Fruit fly (Drosophila melanogaster) whole organism, prepupa: ENCODE results near the gene mew.
A peak's percentile ranks its signal among the peaks of the same experiment; 100 is the strongest.

Experiments used
- Blimp-1 ChIP-seq: fragments of 200-800 bp; sonication (Bioruptor generic); optimal IDR thresholded peaks from 3 replicates; lab custom pipeline; 2017; ENCODE audit warnings: missing biosample characterization, missing genetic modification characterization, mild to moderate bottlenecking, moderate library complexity, missing genetic modification reagents
- CG10631 ChIP-seq: fragments of 200-800 bp; sonication (Bioruptor generic); optimal IDR thresholded peaks from 2 replicates; lab custom pipeline; 2016; ENCODE audit warnings: missing biosample characterization, missing genetic modification characterization
- CG10669 ChIP-seq: fragments of 200-800 bp; sonication (Bioruptor generic); optimal IDR thresholded peaks from 3 replicates; lab custom pipeline; 2018; ENCODE audit warnings: missing biosample characterization, mild to moderate bottlenecking, missing genetic modification characterization, moderate library complexity
- CG11294 ChIP-seq: fragments of 200-800 bp; sonication (Bioruptor generic); IDR thresholded peaks from 2 replicates; pipeline ENCODE4 v1.3.6; 2022; ENCODE audit warnings: missing biosample characterization, missing genetic modification characterization
- CG11762 ChIP-seq: fragments of 200-800 bp; sonication (Bioruptor generic); optimal IDR thresholded peaks from 3 replicates; lab custom pipeline; 2016; ENCODE audit warnings: missing biosample characterization, missing genetic modification characterization; ENCODE audit not compliant: insufficient read depth
- CG11902 ChIP-seq: fragments of 200-800 bp; sonication (Bioruptor generic); optimal IDR thresholded peaks from 3 replicates; lab custom pipeline; 2016; ENCODE audit warnings: missing biosample characterization, missing genetic modification characterization
- CG15336 ChIP-seq: fragments of 200-800 bp; sonication (Bioruptor generic); IDR thresholded peaks from 2 replicates; pipeline ENCODE4 v1.3.6; 2022; ENCODE audit warnings: missing biosample characterization, missing genetic modification characterization
- CG16779 ChIP-seq: fragments of 200-800 bp; sonication (Bioruptor generic); optimal IDR thresholded peaks from 3 replicates; lab custom pipeline; 2017; ENCODE audit warnings: missing biosample characterization, mild to moderate bottlenecking, missing genetic modification characterization
- CG3032 ChIP-seq: fragments of 200-800 bp; optimal IDR thresholded peaks from 2 replicates; lab custom pipeline; 2019; ENCODE audit warnings: missing biosample characterization, mild to moderate bottlenecking, missing genetic modification characterization, moderate library complexity
- CG32006 ChIP-seq: fragments of 200-800 bp; sonication (Bioruptor generic); optimal IDR thresholded peaks from 3 replicates; lab custom pipeline; 2017; ENCODE audit warnings: missing biosample characterization, mild to moderate bottlenecking, missing genetic modification characterization
- CG34406 ChIP-seq: fragments of 200-800 bp; sonication (Bioruptor generic); optimal IDR thresholded peaks from 3 replicates; lab custom pipeline; 2016; ENCODE audit warnings: missing biosample characterization, missing genetic modification characterization
- CG3919 ChIP-seq: fragments of 200-800 bp; sonication (Bioruptor generic); optimal IDR thresholded peaks from 3 replicates; lab custom pipeline; 2016; ENCODE audit warnings: missing biosample characterization, missing genetic modification characterization
- CG6163 ChIP-seq: fragments of 200-800 bp; sonication (Bioruptor generic); IDR thresholded peaks from 3 replicates; pipeline ENCODE4 v1.3.6; 2022; ENCODE audit warnings: missing biosample characterization, missing genetic modification characterization
- CG6276 ChIP-seq: fragments of 200-800 bp; sonication (Bioruptor generic); optimal IDR thresholded peaks from 2 replicates; lab custom pipeline; 2017; ENCODE audit warnings: missing biosample characterization, mild to moderate bottlenecking, missing genetic modification characterization
- CG6808 ChIP-seq: fragments of 200-800 bp; sonication (Bioruptor generic); optimal IDR thresholded peaks from 3 replicates; lab custom pipeline; 2017; ENCODE audit warnings: missing biosample characterization, missing genetic modification characterization, mild to moderate bottlenecking, moderate library complexity, missing genetic modification reagents
- CG6854 ChIP-seq: fragments of 200-800 bp; sonication (Bioruptor generic); optimal IDR thresholded peaks from 2 replicates; lab custom pipeline; 2017; ENCODE audit warnings: missing biosample characterization, mild to moderate bottlenecking, missing genetic modification characterization
- CG7368 ChIP-seq: fragments of 200-800 bp; sonication (Bioruptor generic); optimal IDR thresholded peaks from 3 replicates; lab custom pipeline; 2016; ENCODE audit warnings: missing biosample characterization, missing genetic modification characterization
- CG8119 ChIP-seq: fragments of 200-800 bp; sonication (Bioruptor generic); IDR thresholded peaks from 3 replicates; pipeline ENCODE4 v1.3.6; 2022; ENCODE audit warnings: missing biosample characterization, missing genetic modification characterization
- CG8319 ChIP-seq: fragments of 200-800 bp; sonication (Bioruptor generic); optimal IDR thresholded peaks from 3 replicates; lab custom pipeline; 2016; ENCODE audit warnings: missing biosample characterization, missing genetic modification characterization
- CG8632 ChIP-seq: fragments of 200-800 bp; sonication (Bioruptor generic); optimal IDR thresholded peaks from 3 replicates; lab custom pipeline; 2016; ENCODE audit warnings: missing biosample characterization, missing genetic modification characterization
- Eip75B ChIP-seq: fragments of 200-800 bp; sonication (Bioruptor generic); optimal IDR thresholded peaks from 3 replicates; lab custom pipeline; 2016; ENCODE audit warnings: missing biosample characterization, missing genetic modification characterization
- Eip93F ChIP-seq: fragments of 200-800 bp; sonication (Bioruptor generic); optimal IDR thresholded peaks from 2 replicates; lab custom pipeline; 2016; ENCODE audit warnings: missing biosample characterization, mild to moderate bottlenecking, missing genetic modification characterization
- Ets21C ChIP-seq: fragments of 200-800 bp; sonication (Bioruptor generic); optimal IDR thresholded peaks from 3 replicates; lab custom pipeline; 2016; ENCODE audit warnings: missing biosample characterization, missing genetic modification characterization
- Ets96B ChIP-seq: fragments of 200-800 bp; optimal IDR thresholded peaks from 2 replicates; lab custom pipeline; 2019; ENCODE audit warnings: missing biosample characterization, mild to moderate bottlenecking, missing genetic modification characterization, moderate library complexity
- Gug ChIP-seq: fragments of 200-800 bp; sonication (Bioruptor generic); IDR thresholded peaks from 2 replicates; pipeline ENCODE4 v1.3.6; 2022; ENCODE audit warnings: missing biosample characterization, missing genetic modification characterization
- Hr38 ChIP-seq: sonication (Bioruptor generic); optimal IDR thresholded peaks from 2 replicates; lab custom pipeline; 2016; ENCODE audit warnings: missing biosample characterization, missing genetic modification characterization
- Hr39 ChIP-seq: fragments of 200-800 bp; sonication (Bioruptor generic); optimal IDR thresholded peaks from 2 replicates; lab custom pipeline; 2016; ENCODE audit warnings: missing biosample characterization, missing genetic modification characterization
- Hr4 ChIP-seq: fragments of 200-800 bp; sonication (Bioruptor generic); optimal IDR thresholded peaks from 3 replicates; lab custom pipeline; 2016; ENCODE audit warnings: missing biosample characterization, missing genetic modification characterization
- Met ChIP-seq: fragments of 200-800 bp; sonication (Bioruptor generic); optimal IDR thresholded peaks from 3 replicates; lab custom pipeline; 2016; ENCODE audit warnings: missing biosample characterization, missing genetic modification characterization
- OdsH ChIP-seq: fragments of 200-800 bp; sonication (Bioruptor generic); optimal IDR thresholded peaks from 3 replicates; lab custom pipeline; 2016; ENCODE audit warnings: missing biosample characterization, missing genetic modification characterization
- Smox ChIP-seq: fragments of 200-800 bp; sonication (Bioruptor generic); optimal IDR thresholded peaks from 3 replicates; lab custom pipeline; 2016; ENCODE audit warnings: missing biosample characterization, missing genetic modification characterization
- Sox14 ChIP-seq: fragments of 200-800 bp; sonication (Bioruptor generic); optimal IDR thresholded peaks from 3 replicates; lab custom pipeline; 2016; ENCODE audit warnings: missing biosample characterization, missing genetic modification characterization
- Sox15 ChIP-seq: fragments of 200-800 bp; sonication (Bioruptor generic); optimal IDR thresholded peaks from 3 replicates; lab custom pipeline; 2016; ENCODE audit warnings: missing biosample characterization, missing genetic modification characterization
- acj6 ChIP-seq: fragments of 200-800 bp; sonication (Bioruptor generic); optimal IDR thresholded peaks from 3 replicates; lab custom pipeline; 2016; ENCODE audit warnings: missing biosample characterization, missing genetic modification characterization
- dac ChIP-seq: fragments of 200-800 bp; sonication (Bioruptor generic); optimal IDR thresholded peaks from 2 replicates; lab custom pipeline; 2017; ENCODE audit warnings: missing biosample characterization, mild to moderate bottlenecking, missing genetic modification characterization
- dsx ChIP-seq: fragments of 200-800 bp; optimal IDR thresholded peaks from 3 replicates; lab custom pipeline; 2019; ENCODE audit warnings: missing biosample characterization, mild to moderate bottlenecking, missing genetic modification characterization, moderate library complexity; ENCODE audit not compliant: poor library complexity, severe bottlenecking
- eg ChIP-seq: fragments of 200-800 bp; sonication (Bioruptor generic); IDR thresholded peaks from 3 replicates; pipeline ENCODE4 v1.3.6; 2022; ENCODE audit warnings: missing biosample characterization, missing genetic modification characterization
- esn ChIP-seq: fragments of 200-800 bp; sonication (Bioruptor generic); optimal IDR thresholded peaks from 2 replicates; lab custom pipeline; 2016; ENCODE audit warnings: missing biosample characterization, mild to moderate bottlenecking, missing genetic modification characterization, moderate library complexity
- fd59A ChIP-seq: fragments of 200-800 bp; sonication (Bioruptor generic); optimal IDR thresholded peaks from 2 replicates; lab custom pipeline; 2017; ENCODE audit warnings: missing biosample characterization, mild to moderate bottlenecking, missing genetic modification characterization, missing genetic modification reagents
- fd85E ChIP-seq: fragments of 200-800 bp; sonication (Bioruptor generic); optimal IDR thresholded peaks from 3 replicates; lab custom pipeline; 2016; ENCODE audit warnings: missing biosample characterization, missing genetic modification characterization
- fkh ChIP-seq: fragments of 200-800 bp; sonication (Bioruptor generic); optimal IDR thresholded peaks from 3 replicates; lab custom pipeline; 2017; ENCODE audit warnings: missing biosample characterization, mild to moderate bottlenecking, missing genetic modification characterization, moderate library complexity
- net ChIP-seq: fragments of 200-800 bp; sonication (Bioruptor generic); optimal IDR thresholded peaks from 3 replicates; lab custom pipeline; 2016; ENCODE audit warnings: missing biosample characterization, missing genetic modification characterization
- pdm3 ChIP-seq: fragments of 200-800 bp; sonication (Bioruptor generic); optimal IDR thresholded peaks from 3 replicates; lab custom pipeline; 2016; ENCODE audit warnings: missing biosample characterization, missing genetic modification characterization
- spab ChIP-seq: fragments of 200-800 bp; sonication (Bioruptor generic); optimal IDR thresholded peaks from 2 replicates; lab custom pipeline; 2017; ENCODE audit warnings: missing biosample characterization, mild to moderate bottlenecking, missing genetic modification characterization, missing genetic modification reagents
- ss ChIP-seq, 2 experiments: fragments of 200-800 bp; sonication (Bioruptor generic); optimal IDR thresholded peaks; 2 replicates in 1 of 2; 3 replicates in 1 of 2; lab custom pipeline; 2017 to 2018; ENCODE audit warnings: mild to moderate bottlenecking in 2 of 2, missing biosample characterization in 2 of 2, missing genetic modification characterization in 2 of 2, moderate library complexity in 1 of 2
- topi ChIP-seq: fragments of 200-800 bp; sonication (Bioruptor generic); optimal IDR thresholded peaks from 3 replicates; lab custom pipeline; 2016; ENCODE audit warnings: missing biosample characterization, missing genetic modification characterization
- vri ChIP-seq: fragments of 200-800 bp; sonication (Bioruptor generic); optimal IDR thresholded peaks from 3 replicates; lab custom pipeline; 2016; ENCODE audit warnings: missing biosample characterization, mild to moderate bottlenecking, missing genetic modification characterization

mew gene

DNA sequence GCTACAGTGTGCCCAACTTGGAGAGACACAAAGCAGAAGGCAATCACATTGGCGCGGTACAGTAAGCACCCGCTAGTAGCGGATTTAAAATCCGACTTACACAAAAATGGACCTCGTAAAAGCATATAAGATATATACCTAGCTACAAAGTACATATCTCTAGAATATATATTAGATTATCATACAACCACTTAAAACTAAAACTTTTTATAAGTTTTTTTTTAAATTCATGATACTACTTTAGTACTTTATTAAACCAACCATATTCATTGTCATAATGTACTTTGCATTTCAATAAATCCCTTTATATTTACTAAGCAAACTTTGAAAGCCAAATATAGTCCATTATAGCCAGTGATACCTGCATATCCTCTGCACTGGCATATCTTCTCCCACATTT, 16.8 kb upstream of the mew start (continued):
- TF ChIP-seq Hr39 (GFP tag; lab: Kevin White, UChicago) (peak; percentile 31), CG11762 (GFP tag; lab: Kevin White, UChicago) (peak; percentile 73), fd85E (no peak), CG7368 (GFP tag; lab: Kevin White, UChicago) (peak; percentile 61), CG11902 (GFP tag; lab: Kevin White, UChicago) (peak; percentile 60), Smox (GFP tag; lab: Kevin White, UChicago) (peak; percentile 65), Sox15 (GFP tag; lab: Kevin White, UChicago) (peak; percentile 71), CG6854 (no peak), spab (GFP tag; lab: Kevin White, UChicago) (peak; percentile 66), Sox14 (GFP tag; lab: Kevin White, UChicago) (peak; percentile 44), Hr38 (GFP tag; lab: Kevin White, UChicago) (no peak), CG16779 (peak; percentile 4), CG8632 (GFP tag; lab: Kevin White, UChicago) (peak; percentile 78), CG10669 (GFP tag; lab: Kevin White, UChicago) (peak; percentile 67), OdsH (peak; percentile 82), CG11294 (GFP tag; lab: Robert Waterston, UW) (peak; percentile 47; the same call in 1 of the 2 replicates), CG3032 (tag; lab: Kevin White, UChicago) (peak; percentile 81), Ets21C (GFP tag; lab: Kevin White, UChicago) (peak; percentile 26), Hr4 (GFP tag; lab: Kevin White, UChicago) (peak; percentile 31), CG15336 (peak; percentile 57), Met (GFP tag; lab: Kevin White, UChicago) (peak; percentile 62), CG32006 (peak; percentile 82), Eip75B (GFP tag; lab: Kevin White, UChicago) (no peak)
- TF ChIP-seq, all 60 proteins: peak for 53

DNA sequence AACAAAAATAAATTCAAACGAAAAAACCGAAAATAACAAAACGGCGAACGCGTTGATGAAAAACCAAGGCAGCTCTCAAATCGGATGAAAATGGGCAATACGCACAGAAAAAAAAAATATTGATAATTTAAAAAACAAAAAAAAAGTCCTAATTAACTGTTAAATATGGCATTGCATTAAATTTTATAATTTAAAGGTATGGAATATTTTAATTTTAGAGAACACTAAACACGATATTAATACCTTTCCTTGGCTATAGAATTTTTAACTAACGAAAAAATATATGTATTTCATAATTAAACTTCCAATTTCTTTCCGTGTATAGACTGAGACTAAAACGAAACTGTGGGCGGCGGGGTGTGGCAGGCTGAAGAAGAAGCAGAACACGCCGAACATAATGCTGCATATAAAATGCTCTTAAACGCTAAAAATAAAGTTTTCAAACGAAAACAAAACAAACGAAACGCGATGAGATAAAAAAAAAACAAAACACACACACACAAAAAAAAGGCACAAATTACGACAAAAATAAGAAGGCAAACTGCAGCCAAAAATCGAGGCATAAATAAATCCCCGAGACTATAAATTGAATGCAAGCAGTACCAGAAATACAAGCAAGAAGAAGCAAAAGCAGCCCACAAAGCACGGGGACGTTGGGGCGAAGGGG, 16.3 kb upstream of the mew start:
- TF ChIP-seq CG34406: peak; percentile 36
- peak; percentile 40 for TF ChIP-seq Ets96B
- TF ChIP-seq OdsH: peak; percentile 34
- no peak for TF ChIP-seq Eip93F (GFP tag; lab: Kevin White, UChicago)
- no peak for TF ChIP-seq CG3919 (GFP tag; lab: Kevin White, UChicago)
- TF ChIP-seq Met (GFP tag; lab: Kevin White, UChicago): no peak
- no peak for TF ChIP-seq Hr38 (GFP tag; lab: Kevin White, UChicago)
- TF ChIP-seq spab (GFP tag; lab: Kevin White, UChicago): no peak
- peak; percentile 62 for TF ChIP-seq CG6276
- TF ChIP-seq CG32006: peak; percentile 67
- TF ChIP-seq CG6163 (GFP tag; lab: Robert Waterston, UW): peak; percentile 58; the same call in 1 of the 3 replicates
- peak; percentile 35 for TF ChIP-seq CG10631 (GFP tag; lab: Kevin White, UChicago)
- no peak for TF ChIP-seq ss (GFP tag; optimal IDR thresholded peaks at IDR 0.05; lab: Kevin White, UChicago)
- peak; percentile 82 for TF ChIP-seq eg (GFP tag; lab: Robert Waterston, UW)
- no peak for TF ChIP-seq CG7368 (GFP tag; lab: Kevin White, UChicago)
- no peak for TF ChIP-seq dsx (GFP tag; lab: Kevin White, UChicago)
- TF ChIP-seq CG6808 (GFP tag; lab: Kevin White, UChicago): peak; percentile 8
- no peak for TF ChIP-seq dac (GFP tag; lab: Kevin White, UChicago)
- no peak for TF ChIP-seq CG8319 (GFP tag; lab: Kevin White, UChicago)
- no peak for TF ChIP-seq CG10669 (GFP tag; lab: Kevin White, UChicago)
- no peak for TF ChIP-seq net (GFP tag; lab: Kevin White, UChicago)
- no peak for TF ChIP-seq Blimp-1
- no peak for TF ChIP-seq fkh (GFP tag; lab: Kevin White, UChicago)
- TF ChIP-seq vri: no peak
- TF ChIP-seq acj6: peak; percentile 39
- no peak for TF ChIP-seq Ets21C (GFP tag; lab: Kevin White, UChicago)
- no peak for TF ChIP-seq Gug (GFP tag; lab: Robert Waterston, UW)
- TF ChIP-seq pdm3: peak; percentile 38
- TF ChIP-seq topi (GFP tag; lab: Kevin White, UChicago): peak; percentile 27
- no peak for TF ChIP-seq CG16779
- peak; percentile 67 for TF ChIP-seq CG8119 (GFP tag; lab: Robert Waterston, UW)
- TF ChIP-seq fd59A (GFP tag; lab: Kevin White, UChicago): no peak
- peak; percentile 53 for TF ChIP-seq CG15336
- peak; percentile 27 for TF ChIP-seq esn (GFP tag; lab: Kevin White, UChicago)
- peak; percentile 15 for TF ChIP-seq Eip75B (GFP tag; lab: Kevin White, UChicago)
